Worm (Caenorhabditis elegans) whole organism, L4 larva: ENCODE results near the gene F23D12.11.

Experiments
- aha-1 ChIP-seq: fragments of 150-350 bp; peaks from one replicate; lab custom pipeline; 2014; ENCODE audit warnings: missing biosample characterization, missing genetic modification characterization
- ceh-28 ChIP-seq: fragments of 150-350 bp; optimal IDR thresholded peaks from 2 replicates; lab custom pipeline; 2014; ENCODE audit warnings: missing biosample characterization, missing genetic modification reagents, missing genetic modification characterization
- ceh-32 ChIP-seq: sonication (generic microtip); optimal IDR thresholded peaks from 2 replicates; lab custom pipeline; 2016; ENCODE audit warnings: mild to moderate bottlenecking, missing genetic modification characterization, missing compliant biosample characterization; ENCODE audit not compliant: poor library complexity
- ces-1 ChIP-seq: fragments of 150-350 bp; sonication (generic microtip); optimal IDR thresholded peaks from 4 replicates; lab custom pipeline; 2014; ENCODE audit warnings: missing biosample characterization, missing genetic modification reagents, missing genetic modification characterization
- daf-16 ChIP-seq, 3 experiments: sonication (generic microtip); optimal IDR thresholded peaks; 2 replicates each; lab custom pipeline; 2016 to 2017; ENCODE audit warnings: missing genetic modification characterization in 3 of 3, missing genetic modification reagents in 3 of 3, mild to moderate bottlenecking in 2 of 3, missing compliant biosample characterization in 2 of 3, missing biosample characterization in 1 of 3, moderate library complexity in 1 of 3
- daf-8 ChIP-seq: fragments of 200-800 bp; sonication (Bioruptor generic); IDR thresholded peaks from 2 replicates; pipeline ENCODE4 v1.3.6; 2022; ENCODE audit warnings: missing genetic modification characterization, missing compliant biosample characterization
- egl-27 ChIP-seq: sonication (generic microtip); optimal IDR thresholded peaks from 3 replicates; lab custom pipeline; 2017; ENCODE audit warnings: missing biosample characterization, missing genetic modification reagents, missing genetic modification characterization
- nhr-237 ChIP-seq: sonication (generic microtip); optimal IDR thresholded peaks from 2 replicates; lab custom pipeline; 2017; ENCODE audit warnings: missing biosample characterization, missing genetic modification characterization
- nhr-42 ChIP-seq: fragments of 200-800 bp; sonication (Bioruptor generic); IDR thresholded peaks from 2 replicates; pipeline ENCODE4 v1.3.6; 2022; ENCODE audit warnings: missing genetic modification characterization, missing compliant biosample characterization
- nhr-76 ChIP-seq: fragments of 150-350 bp; optimal IDR thresholded peaks from 2 replicates; lab custom pipeline; 2014; ENCODE audit warnings: missing biosample characterization, missing genetic modification characterization
- pqm-1 ChIP-seq: sonication (generic microtip); optimal IDR thresholded peaks from 2 replicates; lab custom pipeline; 2017; ENCODE audit warnings: missing biosample characterization, missing genetic modification characterization
- skn-1 ChIP-seq: fragments of 150-350 bp; optimal IDR thresholded peaks from 2 replicates; lab custom pipeline; 2014; ENCODE audit warnings: missing biosample characterization, missing genetic modification characterization
- tag-97 ChIP-seq: fragments of 200-800 bp; sonication (Bioruptor generic); IDR thresholded peaks from 2 replicates; pipeline ENCODE4 v1.3.6; 2022; ENCODE audit warnings: missing genetic modification characterization, missing compliant biosample characterization
- vab-7 ChIP-seq: fragments of 200-800 bp; sonication (Bioruptor generic); IDR thresholded peaks from 2 replicates; pipeline ENCODE4 v1.3.6; 2022; ENCODE audit warnings: missing genetic modification reagents, missing genetic modification characterization, missing compliant biosample characterization

ce11 chrX:14415641-14416040 lies 8.9 kb downstream of the F23D12.11 start, which contains the start of gene F23D12.10:
- no peak for TF ChIP-seq ces-1 (GFP tag; lab: Kevin White, UChicago)
- no peak for TF ChIP-seq ceh-28 (tag; lab: Kevin White, UChicago)
- TF ChIP-seq skn-1 (tag; lab: Kevin White, UChicago) = no peak
- TF ChIP-seq nhr-42 (GFP tag; lab: Robert Waterston, UW) = no peak
- TF ChIP-seq egl-27 = no peak
- no peak for TF ChIP-seq tag-97 (GFP tag; lab: Robert Waterston, UW)
- no peak for TF ChIP-seq daf-16 (GFP tag; optimal IDR thresholded peaks at IDR 0.05; lab: Kevin White, UChicago)
- no peak for TF ChIP-seq daf-16 (tag; optimal IDR thresholded peaks at IDR 0.05; lab: Kevin White, UChicago)
- no peak for TF ChIP-seq ceh-32 (tag; lab: Kevin White, UChicago)
- no peak for TF ChIP-seq pqm-1 (tag; lab: Kevin White, UChicago)
- no peak for TF ChIP-seq nhr-237 (tag; lab: Kevin White, UChicago)
- TF ChIP-seq daf-8 (GFP tag; lab: Robert Waterston, UW) = no peak
- no peak for TF ChIP-seq vab-7 (GFP tag; lab: Robert Waterston, UW)
- TF ChIP-seq aha-1 (tag; lab: Kevin White, UChicago) = no peak
- TF ChIP-seq nhr-76 (tag; lab: Kevin White, UChicago) = no peak
